Fruit fly (Drosophila melanogaster): ENCODE results near the gene CG1737.
A peak's percentile ranks its signal among the peaks of the same experiment; 100 is the strongest.

DNA sequence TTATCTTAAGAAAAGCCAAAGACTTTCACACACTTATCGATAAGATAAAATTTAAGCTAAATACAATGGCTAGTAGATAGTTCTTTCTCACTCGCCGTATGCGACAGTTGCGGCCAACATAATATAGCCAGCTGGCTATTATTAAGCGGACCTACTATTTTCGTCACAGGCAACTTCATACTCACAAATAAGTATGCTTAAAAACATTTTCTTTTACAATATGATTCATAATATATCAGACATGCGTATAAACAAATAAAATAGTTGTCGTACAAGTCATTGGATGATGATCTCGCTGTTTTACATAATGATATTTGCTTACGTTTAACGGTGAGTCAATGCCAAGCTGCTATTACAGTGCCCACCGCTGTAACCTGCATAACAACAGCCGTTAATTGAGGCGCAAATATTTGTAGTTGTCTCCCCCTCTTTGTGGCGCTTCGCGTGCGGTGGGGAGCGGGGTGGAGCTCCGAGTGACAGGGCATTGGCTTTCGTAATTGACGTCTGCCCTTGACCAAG lies 24.1 kb upstream of the CG1737 start:
- TF ChIP-seq cnc (optimal IDR thresholded peaks at IDR 0.05), result no peak
- TF ChIP-seq pad (GFP tag; optimal IDR thresholded peaks at IDR 0.05), result peak; percentile 65
- TF ChIP-seq tj (GFP tag; optimal IDR thresholded peaks at IDR 0.05), result peak; percentile 59
- no peak for TF ChIP-seq Hr96 (GFP tag; optimal IDR thresholded peaks at IDR 0.05)
- TF ChIP-seq kay (GFP tag; ENCODE audit: borderline replicate concordance), result peak; percentile 96
- peak; percentile 73 for TF ChIP-seq CG7045 (GFP tag; optimal IDR thresholded peaks at IDR 0.05)
- TF ChIP-seq Clk (GFP tag; optimal IDR thresholded peaks at IDR 0.05), result peak; percentile 28
- TF ChIP-seq CG5204 (GFP tag; optimal IDR thresholded peaks at IDR 0.05), result no peak
- peak; percentile 72 for TF ChIP-seq Crg-1 (GFP tag; optimal IDR thresholded peaks at IDR 0.05)
- peak; percentile 49 for TF ChIP-seq cic (GFP tag; optimal IDR thresholded peaks at IDR 0.05)
- peak; percentile 59 for TF ChIP-seq CG1620 (GFP tag; optimal IDR thresholded peaks at IDR 0.05)

Data from whole organism, adult.